Fruit fly (Drosophila melanogaster) whole organism, embryonic: Measurements from ENCODE around the gene CG7728.

Experiments
- B-H2 ChIP-seq: fragments of 200-800 bp; sonication (Bioruptor generic); optimal IDR thresholded peaks from 2 replicates; lab custom pipeline; 2018; ENCODE audit warnings: missing biosample characterization, mild to moderate bottlenecking, missing genetic modification characterization
- BEAF-32 ChIP-seq: fragments of 200-800 bp; sonication (Bioruptor generic); optimal IDR thresholded peaks from 3 replicates; lab custom pipeline; 2017; ENCODE audit warnings: missing biosample characterization, missing genetic modification characterization, mild to moderate bottlenecking, moderate library complexity, missing genetic modification reagents
- Blimp-1 ChIP-seq: fragments of 200-800 bp; sonication (Bioruptor generic); optimal IDR thresholded peaks from 3 replicates; lab custom pipeline; 2018; ENCODE audit warnings: missing biosample characterization, missing genetic modification characterization, mild to moderate bottlenecking, moderate library complexity, missing genetic modification reagents
- CG12299 ChIP-seq: fragments of 200-800 bp; sonication (Bioruptor generic); optimal IDR thresholded peaks from 2 replicates; lab custom pipeline; 2018; ENCODE audit warnings: missing biosample characterization, mild to moderate bottlenecking, missing genetic modification characterization
- CG1233 ChIP-seq: fragments of 200-800 bp; sonication (Bioruptor generic); optimal IDR thresholded peaks from 4 replicates; lab custom pipeline; 2018; ENCODE audit warnings: missing biosample characterization, mild to moderate bottlenecking, missing genetic modification characterization
- CG13894 ChIP-seq: fragments of 200-800 bp; sonication (Bioruptor generic); optimal IDR thresholded peaks from 3 replicates; lab custom pipeline; 2018; ENCODE audit warnings: missing biosample characterization, mild to moderate bottlenecking, missing genetic modification characterization, moderate library complexity
- CG15696 ChIP-seq: fragments of 200-800 bp; sonication (Bioruptor generic); optimal IDR thresholded peaks from 2 replicates; lab custom pipeline; 2019; ENCODE audit warnings: missing biosample characterization, mild to moderate bottlenecking, missing genetic modification characterization, moderate library complexity
- CG1602 ChIP-seq: fragments of 200-800 bp; sonication (Bioruptor generic); optimal IDR thresholded peaks from 3 replicates; lab custom pipeline; 2016; ENCODE audit warnings: missing biosample characterization, missing genetic modification characterization
- CG16813 ChIP-seq: fragments of 200-800 bp; sonication (Bioruptor generic); IDR thresholded peaks from 3 replicates; pipeline ENCODE4 v1.3.6; 2022; ENCODE audit warnings: missing biosample characterization, missing genetic modification characterization; ENCODE audit not compliant: partially characterized antibody
- CG2199 ChIP-seq: fragments of 200-800 bp; sonication (Bioruptor generic); IDR thresholded peaks from 3 replicates; pipeline ENCODE4 v1.3.6; 2022; ENCODE audit warnings: missing biosample characterization, missing genetic modification characterization
- CG34376 ChIP-seq: fragments of 200-800 bp; sonication (Bioruptor generic); optimal IDR thresholded peaks from 2 replicates; lab custom pipeline; 2018; ENCODE audit warnings: missing biosample characterization, mild to moderate bottlenecking, missing genetic modification characterization
- CG6175 ChIP-seq: fragments of 200-800 bp; sonication (Bioruptor generic); IDR thresholded peaks from 3 replicates; pipeline ENCODE4 v1.3.6; 2022; ENCODE audit warnings: missing biosample characterization, missing genetic modification characterization
- CG7786 ChIP-seq: fragments of 200-800 bp; sonication (Bioruptor generic); optimal IDR thresholded peaks from 2 replicates; lab custom pipeline; 2016; ENCODE audit warnings: missing biosample characterization, missing genetic modification characterization
- CG7963 ChIP-seq: fragments of 200-800 bp; sonication (Bioruptor generic); IDR thresholded peaks from 3 replicates; pipeline ENCODE4 v1.3.6; 2022; ENCODE audit warnings: missing biosample characterization, missing genetic modification characterization; ENCODE audit not compliant: partially characterized antibody
- CG7987 ChIP-seq: fragments of 200-800 bp; sonication (Bioruptor generic); optimal IDR thresholded peaks from 2 replicates; lab custom pipeline; 2018; ENCODE audit warnings: missing biosample characterization, mild to moderate bottlenecking, missing genetic modification characterization, moderate library complexity
- CG8281 ChIP-seq: fragments of 200-800 bp; sonication (Bioruptor generic); optimal IDR thresholded peaks from 2 replicates; lab custom pipeline; 2018; ENCODE audit warnings: missing biosample characterization, mild to moderate bottlenecking, missing genetic modification characterization, moderate library complexity
- CG8290 ChIP-seq, 3 experiments: fragments of 200-800 bp; sonication (Bioruptor generic); optimal IDR thresholded peaks; 2 replicates each; lab custom pipeline; 2016 to 2019; ENCODE audit warnings: missing biosample characterization in 3 of 3, missing genetic modification characterization in 3 of 3, mild to moderate bottlenecking in 2 of 3, moderate library complexity in 1 of 3
- CTCF ChIP-seq: fragments of 200-800 bp; sonication (Bioruptor generic); optimal IDR thresholded peaks from 2 replicates; lab custom pipeline; 2017; ENCODE audit warnings: missing biosample characterization, mild to moderate bottlenecking, missing genetic modification characterization, moderate library complexity
- Fer1 ChIP-seq: fragments of 200-800 bp; sonication (Bioruptor generic); optimal IDR thresholded peaks from 2 replicates; lab custom pipeline; 2017; ENCODE audit warnings: missing biosample characterization, mild to moderate bottlenecking, missing genetic modification characterization
- GATAe ChIP-seq: fragments of 200-800 bp; sonication (Bioruptor generic); conservative IDR thresholded peaks from 2 replicates; pipeline ENCODE4 v1.3.6; 2022; ENCODE audit warnings: missing biosample characterization, missing genetic modification characterization
- Kr ChIP-seq: fragments of 200-800 bp; sonication (Bioruptor generic); optimal IDR thresholded peaks from 2 replicates; lab custom pipeline; 2017; ENCODE audit warnings: missing biosample characterization, mild to moderate bottlenecking, missing genetic modification characterization
- Lhr ChIP-seq: fragments of 200-800 bp; sonication (Bioruptor generic); optimal IDR thresholded peaks from 3 replicates; lab custom pipeline; 2017; ENCODE audit warnings: mild to moderate bottlenecking, missing biosample characterization, missing genetic modification reagents, missing genetic modification characterization
- MESR4 ChIP-seq: fragments of 200-800 bp; sonication (Bioruptor generic); optimal IDR thresholded peaks from 2 replicates; lab custom pipeline; 2018; ENCODE audit warnings: missing biosample characterization, mild to moderate bottlenecking, missing genetic modification characterization, moderate library complexity
- Mrtf ChIP-seq: fragments of 200-800 bp; sonication (Bioruptor generic); IDR thresholded peaks from 3 replicates; pipeline ENCODE4 v1.3.6; 2022; ENCODE audit warnings: missing biosample characterization, missing genetic modification characterization
- Rx ChIP-seq: fragments of 200-800 bp; sonication (Bioruptor generic); IDR thresholded peaks from 2 replicates; pipeline ENCODE4 v1.3.6; 2022; ENCODE audit warnings: missing biosample characterization, missing genetic modification characterization
- Xrp1 ChIP-seq: fragments of 200-800 bp; sonication (Bioruptor generic); IDR thresholded peaks from 2 replicates; pipeline ENCODE4 v1.3.6; 2022; ENCODE audit warnings: missing biosample characterization, missing genetic modification characterization
- abd-A ChIP-seq: fragments of 200-800 bp; sonication (Bioruptor generic); optimal IDR thresholded peaks from 3 replicates; lab custom pipeline; 2019; ENCODE audit warnings: missing biosample characterization, mild to moderate bottlenecking, missing genetic modification characterization, moderate library complexity
- amos ChIP-seq: fragments of 200-800 bp; sonication (Bioruptor generic); IDR thresholded peaks from 2 replicates; pipeline ENCODE4 v1.3.6; 2022; ENCODE audit warnings: missing biosample characterization, missing genetic modification characterization; ENCODE audit not compliant: partially characterized antibody
- bbx ChIP-seq: fragments of 200-800 bp; sonication (Bioruptor generic); IDR thresholded peaks from 2 replicates; pipeline ENCODE4 v1.3.6; 2022; ENCODE audit warnings: missing biosample characterization, missing genetic modification characterization; ENCODE audit not compliant: partially characterized antibody
- chinmo ChIP-seq: fragments of 200-800 bp; sonication (Bioruptor generic); IDR thresholded peaks from 4 replicates; pipeline ENCODE4 v1.3.6; 2022; ENCODE audit warnings: missing biosample characterization, missing genetic modification characterization; ENCODE audit not compliant: partially characterized antibody
- gcm ChIP-seq: fragments of 200-800 bp; sonication (Bioruptor generic); optimal IDR thresholded peaks from 2 replicates; lab custom pipeline; 2019; ENCODE audit warnings: missing biosample characterization, mild to moderate bottlenecking, missing genetic modification characterization, moderate library complexity
- grn ChIP-seq: fragments of 200-800 bp; sonication (Bioruptor generic); optimal IDR thresholded peaks from 3 replicates; lab custom pipeline; 2017; ENCODE audit warnings: missing biosample characterization, missing genetic modification characterization
- gro ChIP-seq: fragments of 200-800 bp; sonication (Bioruptor generic); optimal IDR thresholded peaks from 2 replicates; lab custom pipeline; 2016; ENCODE audit warnings: missing biosample characterization, missing genetic modification characterization
- ham ChIP-seq: fragments of 200-800 bp; sonication (Bioruptor generic); IDR thresholded peaks from 2 replicates; pipeline ENCODE4 v1.3.6; 2022; ENCODE audit warnings: missing biosample characterization, missing genetic modification characterization
- knrl ChIP-seq: fragments of 200-800 bp; sonication (Bioruptor generic); IDR thresholded peaks from 3 replicates; pipeline ENCODE4 v1.3.6; 2022; ENCODE audit warnings: missing biosample characterization, missing genetic modification characterization; ENCODE audit not compliant: partially characterized antibody
- onecut ChIP-seq: fragments of 200-800 bp; sonication (Bioruptor generic); IDR thresholded peaks from 2 replicates; pipeline ENCODE4 v1.3.6; 2022; ENCODE audit warnings: missing biosample characterization, missing genetic modification characterization
- phol ChIP-seq: fragments of 200-800 bp; sonication (Bioruptor generic); optimal IDR thresholded peaks from 3 replicates; lab custom pipeline; 2018; ENCODE audit warnings: missing biosample characterization, mild to moderate bottlenecking, missing genetic modification characterization, moderate library complexity
- pros ChIP-seq: fragments of 200-800 bp; sonication (Bioruptor generic); optimal IDR thresholded peaks from 3 replicates; lab custom pipeline; 2019; ENCODE audit warnings: missing biosample characterization, mild to moderate bottlenecking, missing genetic modification characterization, moderate library complexity
- pzg ChIP-seq: fragments of 200-800 bp; sonication (Bioruptor generic); optimal IDR thresholded peaks from 3 replicates; lab custom pipeline; 2018; ENCODE audit warnings: missing biosample characterization, mild to moderate bottlenecking, missing genetic modification characterization, moderate library complexity
- sens-2 ChIP-seq: fragments of 200-800 bp; sonication (Bioruptor generic); IDR thresholded peaks from 2 replicates; pipeline ENCODE4 v1.3.6; 2022; ENCODE audit warnings: missing biosample characterization, missing genetic modification characterization
- seq ChIP-seq: fragments of 200-800 bp; sonication (Bioruptor generic); IDR thresholded peaks from 2 replicates; pipeline ENCODE4 v1.3.6; 2022; ENCODE audit warnings: missing biosample characterization, missing genetic modification characterization
- sim ChIP-seq: fragments of 200-800 bp; sonication (Bioruptor generic); IDR thresholded peaks from 2 replicates; pipeline ENCODE4 v1.3.6; 2022; ENCODE audit warnings: missing biosample characterization, missing genetic modification characterization
- stwl ChIP-seq: fragments of 200-800 bp; sonication (Bioruptor generic); optimal IDR thresholded peaks from 3 replicates; lab custom pipeline; 2018; ENCODE audit warnings: missing biosample characterization, mild to moderate bottlenecking, missing genetic modification characterization, moderate library complexity
- sug ChIP-seq: fragments of 200-800 bp; optimal IDR thresholded peaks from 2 replicates; lab custom pipeline; 2019; ENCODE audit warnings: missing biosample characterization, mild to moderate bottlenecking, missing genetic modification characterization, moderate library complexity
- wdn ChIP-seq: fragments of 200-800 bp; sonication (Bioruptor generic); IDR thresholded peaks from 2 replicates; pipeline ENCODE4 v1.3.6; 2022; ENCODE audit warnings: missing biosample characterization, missing genetic modification characterization
- wek ChIP-seq: fragments of 200-800 bp; sonication (Bioruptor generic); optimal IDR thresholded peaks from 3 replicates; lab custom pipeline; 2018; ENCODE audit warnings: missing biosample characterization, mild to moderate bottlenecking, missing genetic modification characterization, moderate library complexity
- z ChIP-seq: fragments of 200-800 bp; sonication (Bioruptor generic); IDR thresholded peaks from 3 replicates; pipeline ENCODE4 v1.3.6; 2022; ENCODE audit warnings: missing biosample characterization, missing genetic modification characterization

The CG7728 gene

dm6 chr3L:16984813-16985387, 31.4 kb upstream of the CG7728 start (continued):
- peak; percentile 70; the same call in 1 of the 3 replicates for TF ChIP-seq z (GFP tag; lab: Robert Waterston, UW)
- no peak for TF ChIP-seq ham (GFP tag; lab: Robert Waterston, UW)
- no peak for TF ChIP-seq CG1602 (GFP tag; lab: Kevin White, UChicago)
- TF ChIP-seq grn (GFP tag; lab: Kevin White, UChicago), result peak; percentile 95
- TF ChIP-seq sug (tag; lab: Kevin White, UChicago), result peak; percentile 65
- peak; percentile 23 for TF ChIP-seq gro (GFP tag; lab: Kevin White, UChicago)
- no peak for TF ChIP-seq wdn (GFP tag; lab: Robert Waterston, UW)
- 0 out of 2 replicates have a peak, but pooled peaks have one; percentile 30 for TF ChIP-seq sens-2 (GFP tag; lab: Robert Waterston, UW)
- TF ChIP-seq MESR4 (GFP tag; lab: Kevin White, UChicago), result no peak
- peak; percentile 74; the same call in 1 of the 4 replicates for TF ChIP-seq chinmo (GFP tag; lab: Robert Waterston, UW)
- peak; percentile 18 for TF ChIP-seq CG34376
- TF ChIP-seq GATAe (GFP tag; lab: Robert Waterston, UW), result peak; percentile 77
- TF ChIP-seq, all 482 proteins: peak for 23

dm6 chr3L:16985578-16985977, 30.8 kb upstream of the CG7728 start:
- TF ChIP-seq CG7786, result no peak
- TF ChIP-seq phol (tag; lab: Kevin White, UChicago), result no peak
- peak; percentile 73; the same call in 2 of the 3 replicates for TF ChIP-seq CG6175 (GFP tag; lab: Robert Waterston, UW)
- TF ChIP-seq Mrtf (GFP tag; lab: Robert Waterston, UW), result no peak
- peak; percentile 17 for TF ChIP-seq Lhr (GFP tag; lab: Kevin White, UChicago)
- peak; percentile 29; the same call in 1 of the 3 replicates for TF ChIP-seq knrl
- TF ChIP-seq CG2199 (GFP tag; lab: Robert Waterston, UW), result 0 out of 3 replicates have a peak, but pooled peaks have one; percentile 26
- peak; percentile 8 for TF ChIP-seq pzg (GFP tag; lab: Kevin White, UChicago)
- TF ChIP-seq B-H2 (GFP tag; lab: Kevin White, UChicago), result peak; percentile 9
- TF ChIP-seq CG34376, result no peak
- TF ChIP-seq CG1233 (GFP tag; lab: Kevin White, UChicago), result no peak
- TF ChIP-seq Fer1 (GFP tag; lab: Kevin White, UChicago), result no peak
- no peak for TF ChIP-seq grn (GFP tag; lab: Kevin White, UChicago)
- peak; percentile 35; the same call in 1 of the 2 replicates for TF ChIP-seq amos
- peak; percentile 76 for TF ChIP-seq CTCF
- TF ChIP-seq Kr (GFP tag; lab: Kevin White, UChicago), result no peak
- TF ChIP-seq sim, result no peak
- peak; percentile 29 for TF ChIP-seq CG13894
- peak; percentile 26; the same call in 1 of the 3 replicates for TF ChIP-seq CG16813
- no peak for TF ChIP-seq CG7963
- TF ChIP-seq gcm (GFP tag; lab: Kevin White, UChicago), result no peak
- TF ChIP-seq Blimp-1 (GFP tag; lab: Kevin White, UChicago), result peak; percentile 97
- no peak for TF ChIP-seq CG12299
- no peak for TF ChIP-seq CG8281 (tag; lab: Kevin White, UChicago)
- no peak for TF ChIP-seq Xrp1 (GFP tag; lab: Robert Waterston, UW)
- TF ChIP-seq seq (GFP tag; lab: Robert Waterston, UW), result no peak
- peak; percentile 43 for TF ChIP-seq stwl (tag; lab: Kevin White, UChicago)
- TF ChIP-seq BEAF-32 (GFP tag; lab: Kevin White, UChicago), result no peak
- TF ChIP-seq abd-A (tag; lab: Kevin White, UChicago), result peak; percentile 73
- no peak for TF ChIP-seq CG15696 (tag; lab: Kevin White, UChicago)
- TF ChIP-seq wek (GFP tag; lab: Kevin White, UChicago), result peak; percentile 94
- TF ChIP-seq onecut (GFP tag; lab: Robert Waterston, UW), result no peak
- no peak for TF ChIP-seq CG8290 (GFP tag; optimal IDR thresholded peaks at IDR 0.05; lab: Kevin White, UChicago)
- TF ChIP-seq CG8290 (tag; optimal IDR thresholded peaks at IDR 0.05; lab: Kevin White, UChicago), result peak in 1 of 2 experiments; percentile 37
- no peak for TF ChIP-seq Rx (GFP tag; lab: Robert Waterston, UW)
- TF ChIP-seq bbx (GFP tag; lab: Robert Waterston, UW), result 0 out of 2 replicates have a peak, but pooled peaks have one; percentile 18
- no peak for TF ChIP-seq CG7987 (GFP tag; lab: Kevin White, UChicago)
- TF ChIP-seq pros (GFP tag; lab: Kevin White, UChicago), result peak; percentile 8
